Fruit fly (Drosophila melanogaster) whole organism, prepupa: ENCODE data around the gene Sgs5.

Experiments
- CG6854 ChIP-seq: fragments of 200-800 bp; sonication (Bioruptor generic); optimal IDR thresholded peaks from 2 replicates; lab custom pipeline; 2017; ENCODE audit warnings: missing biosample characterization, mild to moderate bottlenecking, missing genetic modification characterization
- Eip75B ChIP-seq: fragments of 200-800 bp; sonication (Bioruptor generic); optimal IDR thresholded peaks from 3 replicates; lab custom pipeline; 2016; ENCODE audit warnings: missing biosample characterization, missing genetic modification characterization
- Gug ChIP-seq: fragments of 200-800 bp; sonication (Bioruptor generic); IDR thresholded peaks from 2 replicates; pipeline ENCODE4 v1.3.6; 2022; ENCODE audit warnings: missing biosample characterization, missing genetic modification characterization
- Hr38 ChIP-seq: sonication (Bioruptor generic); optimal IDR thresholded peaks from 2 replicates; lab custom pipeline; 2016; ENCODE audit warnings: missing biosample characterization, missing genetic modification characterization
- Lpt ChIP-seq: fragments of 200-800 bp; sonication (Bioruptor generic); optimal IDR thresholded peaks from 3 replicates; lab custom pipeline; 2016; ENCODE audit warnings: missing biosample characterization, missing genetic modification characterization
- Met ChIP-seq: fragments of 200-800 bp; sonication (Bioruptor generic); optimal IDR thresholded peaks from 3 replicates; lab custom pipeline; 2016; ENCODE audit warnings: missing biosample characterization, missing genetic modification characterization
- Sox102F ChIP-seq: fragments of 200-800 bp; sonication (Bioruptor generic); optimal IDR thresholded peaks from 2 replicates; lab custom pipeline; 2016; ENCODE audit warnings: missing biosample characterization, mild to moderate bottlenecking, missing genetic modification characterization
- eg ChIP-seq: fragments of 200-800 bp; sonication (Bioruptor generic); IDR thresholded peaks from 3 replicates; pipeline ENCODE4 v1.3.6; 2022; ENCODE audit warnings: missing biosample characterization, missing genetic modification characterization

- TF ChIP-seq Eip75B (GFP tag; lab: Kevin White, UChicago), result no peak
- no peak for TF ChIP-seq Lpt (GFP tag; lab: Kevin White, UChicago)
- TF ChIP-seq CG6854, result no peak
- TF ChIP-seq Met, result no peak
- TF ChIP-seq Sox102F (GFP tag; lab: Kevin White, UChicago), result no peak
- no peak for TF ChIP-seq eg (GFP tag; lab: Robert Waterston, UW)
- TF ChIP-seq Hr38 (GFP tag; lab: Kevin White, UChicago), result no peak
- no peak for TF ChIP-seq Gug (GFP tag; lab: Robert Waterston, UW)
Measured at dm6 chr3R:17645239-17645638, 50.1 kb downstream of the Sgs5 start.
